Fruit fly (Drosophila melanogaster) whole organism, embryonic: ENCODE measurements around the gene Suv3.

Experiments used
- Ada2b ChIP-seq: fragments of 200-800 bp; sonication (Bioruptor generic); IDR thresholded peaks from 2 replicates; pipeline ENCODE4 v1.3.6; 2022; ENCODE audit warnings: missing biosample characterization, missing genetic modification characterization
- Antp ChIP-seq: fragments of 200-800 bp; sonication (Bioruptor generic); optimal IDR thresholded peaks from 3 replicates; lab custom pipeline; 2016; ENCODE audit warnings: missing biosample characterization, missing genetic modification characterization
- Bdp1 ChIP-seq: fragments of 200-800 bp; sonication (Bioruptor generic); optimal IDR thresholded peaks from 3 replicates; lab custom pipeline; 2016; ENCODE audit warnings: missing biosample characterization, missing genetic modification characterization
- BtbVII ChIP-seq: fragments of 200-800 bp; sonication (Bioruptor generic); optimal IDR thresholded peaks from 3 replicates; lab custom pipeline; 2017; ENCODE audit warnings: missing biosample characterization, mild to moderate bottlenecking, missing genetic modification characterization
- CG1024 ChIP-seq: fragments of 200-800 bp; sonication (Bioruptor generic); IDR thresholded peaks from 2 replicates; pipeline ENCODE4 v1.3.6; 2022; ENCODE audit warnings: missing biosample characterization, missing genetic modification characterization
- CG11695 ChIP-seq: fragments of 200-800 bp; sonication (Bioruptor generic); IDR thresholded peaks from 3 replicates; pipeline ENCODE4 v1.3.6; 2022; ENCODE audit warnings: missing biosample characterization, missing genetic modification characterization
- CG12071 ChIP-seq: fragments of 200-800 bp; sonication (Bioruptor generic); optimal IDR thresholded peaks from 3 replicates; lab custom pipeline; 2018; ENCODE audit warnings: missing biosample characterization, mild to moderate bottlenecking, missing genetic modification characterization
- CG12104 ChIP-seq: fragments of 200-800 bp; sonication (Bioruptor generic); optimal IDR thresholded peaks from 3 replicates; lab custom pipeline; 2016; ENCODE audit warnings: missing biosample characterization, missing genetic modification characterization
- CG13287 ChIP-seq: fragments of 200-800 bp; sonication (Bioruptor generic); IDR thresholded peaks from 2 replicates; pipeline ENCODE4 v1.3.6; 2022; ENCODE audit warnings: missing biosample characterization, missing genetic modification characterization; ENCODE audit not compliant: partially characterized antibody
- CG15011 ChIP-seq: fragments of 200-800 bp; sonication (Bioruptor generic); optimal IDR thresholded peaks from 3 replicates; lab custom pipeline; 2018; ENCODE audit warnings: missing biosample characterization, mild to moderate bottlenecking, missing genetic modification characterization
- CG1602 ChIP-seq: fragments of 200-800 bp; sonication (Bioruptor generic); optimal IDR thresholded peaks from 3 replicates; lab custom pipeline; 2016; ENCODE audit warnings: missing biosample characterization, missing genetic modification characterization
- CG1647 ChIP-seq: fragments of 200-800 bp; sonication (Bioruptor generic); optimal IDR thresholded peaks from 3 replicates; lab custom pipeline; 2016; ENCODE audit warnings: missing biosample characterization, missing genetic modification characterization
- CG16815 ChIP-seq: fragments of 200-800 bp; sonication (Bioruptor generic); optimal IDR thresholded peaks from 3 replicates; lab custom pipeline; 2017; ENCODE audit warnings: missing biosample characterization, mild to moderate bottlenecking, missing genetic modification characterization
- CG16863 ChIP-seq: fragments of 200-800 bp; sonication (Bioruptor generic); optimal IDR thresholded peaks from 3 replicates; lab custom pipeline; 2016; ENCODE audit warnings: missing biosample characterization, missing genetic modification characterization
- CG17186 ChIP-seq: fragments of 200-800 bp; sonication (Bioruptor generic); optimal IDR thresholded peaks from 3 replicates; lab custom pipeline; 2017; ENCODE audit warnings: missing biosample characterization, missing genetic modification reagents, missing genetic modification characterization
- CG17802 ChIP-seq: fragments of 200-800 bp; sonication (Bioruptor generic); optimal IDR thresholded peaks from 2 replicates; lab custom pipeline; 2018; ENCODE audit warnings: missing biosample characterization, mild to moderate bottlenecking, missing genetic modification characterization, moderate library complexity
- CG34376 ChIP-seq: fragments of 200-800 bp; sonication (Bioruptor generic); optimal IDR thresholded peaks from 2 replicates; lab custom pipeline; 2018; ENCODE audit warnings: missing biosample characterization, mild to moderate bottlenecking, missing genetic modification characterization
- CG3726 ChIP-seq: fragments of 200-800 bp; sonication (Bioruptor generic); IDR thresholded peaks from 3 replicates; pipeline ENCODE4, ENCODE4 v1.3.6; 2022; ENCODE audit warnings: missing biosample characterization, missing genetic modification characterization
- CG4424 ChIP-seq: fragments of 200-800 bp; sonication (Bioruptor generic); optimal IDR thresholded peaks from 3 replicates; lab custom pipeline; 2016; ENCODE audit warnings: missing biosample characterization, missing genetic modification characterization
- CG4854 ChIP-seq: fragments of 200-800 bp; sonication (Bioruptor generic); optimal IDR thresholded peaks from 2 replicates; lab custom pipeline; 2016; ENCODE audit warnings: missing biosample characterization, missing genetic modification characterization, inconsistent platforms
- CG7745 ChIP-seq: fragments of 200-800 bp; sonication (Bioruptor generic); optimal IDR thresholded peaks from 2 replicates; lab custom pipeline; 2018; ENCODE audit warnings: missing biosample characterization, mild to moderate bottlenecking, missing genetic modification characterization, moderate library complexity
- CG7987 ChIP-seq: fragments of 200-800 bp; sonication (Bioruptor generic); optimal IDR thresholded peaks from 2 replicates; lab custom pipeline; 2018; ENCODE audit warnings: missing biosample characterization, mild to moderate bottlenecking, missing genetic modification characterization, moderate library complexity
- D ChIP-seq, 2 experiments: fragments of 200-800 bp in 1 of 2; fragments of >200 bp in 1 of 2; sonication (Bioruptor generic) in 1 of 2; optimal IDR thresholded peaks; 2 replicates in 1 of 2; 3 replicates in 1 of 2; lab custom pipeline; 2017; ENCODE audit warnings: mild to moderate bottlenecking in 1 of 2, missing biosample characterization in 1 of 2, missing genetic modification characterization in 1 of 2, missing genetic modification reagents in 1 of 2
- Dad ChIP-seq: fragments of 200-800 bp; sonication (Bioruptor generic); optimal IDR thresholded peaks from 3 replicates; lab custom pipeline; 2016; ENCODE audit warnings: missing biosample characterization, missing genetic modification characterization
- Max ChIP-seq: fragments of 200-800 bp; sonication (Bioruptor generic); optimal IDR thresholded peaks from 2 replicates; lab custom pipeline; 2016; ENCODE audit warnings: missing biosample characterization, mild to moderate bottlenecking, missing genetic modification characterization
- Meics ChIP-seq: fragments of 200-800 bp; sonication (Bioruptor generic); optimal IDR thresholded peaks from 2 replicates; lab custom pipeline; 2017; ENCODE audit warnings: missing biosample characterization, mild to moderate bottlenecking, missing genetic modification characterization
- NC2α ChIP-seq: fragments of 200-800 bp; sonication (Bioruptor generic); optimal IDR thresholded peaks from 2 replicates; lab custom pipeline; 2016; ENCODE audit warnings: missing biosample characterization, missing genetic modification characterization
- NFAT ChIP-seq: fragments of 200-800 bp; sonication (Bioruptor generic); IDR thresholded peaks from 2 replicates; pipeline ENCODE4 v1.3.6; 2022; ENCODE audit warnings: missing biosample characterization, missing genetic modification characterization
- Rfx ChIP-seq: fragments of 200-800 bp; sonication (Bioruptor generic); IDR thresholded peaks from 2 replicates; pipeline ENCODE4 v1.3.6; 2022; ENCODE audit warnings: missing biosample characterization, missing genetic modification characterization
- Sin3A ChIP-seq: fragments of >200 bp; optimal IDR thresholded peaks from 2 replicates; lab custom pipeline; 2018
- bbx ChIP-seq: fragments of 200-800 bp; sonication (Bioruptor generic); IDR thresholded peaks from 2 replicates; pipeline ENCODE4 v1.3.6; 2022; ENCODE audit warnings: missing biosample characterization, missing genetic modification characterization; ENCODE audit not compliant: partially characterized antibody
- cg ChIP-seq: fragments of 200-800 bp; sonication (Bioruptor generic); optimal IDR thresholded peaks from 3 replicates; lab custom pipeline; 2019; ENCODE audit warnings: missing biosample characterization, mild to moderate bottlenecking, missing genetic modification characterization, moderate library complexity
- ewg ChIP-seq: fragments of 200-800 bp; sonication (Bioruptor generic); optimal IDR thresholded peaks from 3 replicates; lab custom pipeline; 2017; ENCODE audit warnings: mild to moderate bottlenecking, missing biosample characterization, missing genetic modification reagents, missing genetic modification characterization
- exex ChIP-seq: fragments of 200-800 bp; sonication (Bioruptor generic); optimal IDR thresholded peaks from 4 replicates; lab custom pipeline; 2018; ENCODE audit warnings: missing biosample characterization, mild to moderate bottlenecking, missing genetic modification characterization, moderate library complexity
- fd102C ChIP-seq: fragments of 200-800 bp; sonication (Bioruptor generic); optimal IDR thresholded peaks from 2 replicates; lab custom pipeline; 2018; ENCODE audit warnings: missing biosample characterization, mild to moderate bottlenecking, missing genetic modification characterization, moderate library complexity
- ftz-f1 ChIP-seq: fragments of 200-800 bp; sonication (Bioruptor generic); optimal IDR thresholded peaks from 2 replicates; lab custom pipeline; 2016; ENCODE audit warnings: missing biosample characterization, missing genetic modification characterization
- hb ChIP-seq: fragments of 200-800 bp; sonication (Bioruptor generic); IDR thresholded peaks from 3 replicates; pipeline ENCODE4 v1.3.6; 2022; ENCODE audit warnings: missing biosample characterization, missing genetic modification characterization; ENCODE audit not compliant: partially characterized antibody
- inv ChIP-seq: fragments of 200-800 bp; sonication (Bioruptor generic); IDR thresholded peaks from 2 replicates; pipeline ENCODE4 v1.3.6; 2022; ENCODE audit warnings: missing biosample characterization, missing genetic modification characterization; ENCODE audit not compliant: partially characterized antibody
- kni ChIP-seq: fragments of 200-800 bp; sonication (Bioruptor generic); optimal IDR thresholded peaks from 3 replicates; lab custom pipeline; 2017; ENCODE audit warnings: mild to moderate bottlenecking, missing biosample characterization, missing genetic modification reagents, missing genetic modification characterization
- schlank ChIP-seq: fragments of 200-800 bp; sonication (Bioruptor generic); optimal IDR thresholded peaks from 2 replicates; lab custom pipeline; 2018; ENCODE audit warnings: missing biosample characterization, mild to moderate bottlenecking, missing genetic modification characterization
- sob ChIP-seq: fragments of 200-800 bp; sonication (Bioruptor generic); IDR thresholded peaks from 2 replicates; pipeline ENCODE4 v1.3.6; 2022; ENCODE audit warnings: missing biosample characterization, missing genetic modification characterization
- trh ChIP-seq: fragments of 200-800 bp; sonication (Bioruptor generic); optimal IDR thresholded peaks from 2 replicates; lab custom pipeline; 2016; ENCODE audit warnings: missing biosample characterization, missing genetic modification characterization
- zen ChIP-seq: fragments of 200-800 bp; sonication (Bioruptor generic); optimal IDR thresholded peaks from 3 replicates; lab custom pipeline; 2018; ENCODE audit warnings: missing biosample characterization, mild to moderate bottlenecking, missing genetic modification characterization, moderate library complexity

The Suv3 gene

DNA sequence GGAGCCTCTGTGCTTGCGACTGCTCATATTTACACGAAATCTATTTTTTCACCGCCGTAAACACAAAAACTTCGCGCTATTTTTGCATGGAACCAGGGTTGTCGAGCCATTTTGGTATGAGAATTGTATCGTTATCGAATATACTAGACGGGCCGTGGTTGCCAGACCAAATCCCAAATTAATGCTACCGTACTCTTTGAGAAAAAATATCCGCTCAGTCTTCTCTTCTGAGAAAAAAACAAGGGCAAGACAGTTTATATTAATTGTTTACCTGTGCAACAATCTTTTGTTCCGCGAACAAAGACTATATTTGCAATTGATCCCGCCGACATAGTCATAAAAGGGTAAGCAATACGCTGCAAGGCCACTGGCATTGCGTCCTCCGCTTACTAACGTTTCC is 26.2 kb downstream of the Suv3 start, which contains the start of the genes Skp2 and CG1103 (continued):
- TF ChIP-seq Sin3A (lab: Kevin White, UChicago): peak; percentile 67
- peak; percentile 68 for TF ChIP-seq CG13287 (GFP tag; lab: Robert Waterston, UW)
- peak; percentile 1 for TF ChIP-seq CG34376
- no peak for TF ChIP-seq CG15011 (GFP tag; lab: Kevin White, UChicago)
- TF ChIP-seq Bdp1 (GFP tag; lab: Kevin White, UChicago): no peak
- TF ChIP-seq Rfx (GFP tag; lab: Robert Waterston, UW): no peak
- TF ChIP-seq CG16815 (GFP tag; lab: Kevin White, UChicago): no peak
- TF ChIP-seq CG7745 (tag; lab: Kevin White, UChicago): no peak
- TF ChIP-seq ewg (GFP tag; lab: Kevin White, UChicago): no peak
- TF ChIP-seq NFAT (GFP tag; lab: Robert Waterston, UW): no peak
- TF ChIP-seq bbx (GFP tag; lab: Robert Waterston, UW): peak; percentile 27; the same call in 1 of the 2 replicates
- TF ChIP-seq Max (GFP tag; lab: Kevin White, UChicago): no peak
- TF ChIP-seq trh: no peak
- no peak for TF ChIP-seq exex (tag; lab: Kevin White, UChicago)
- no peak for TF ChIP-seq schlank (tag; lab: Kevin White, UChicago)
- TF ChIP-seq CG12104: no peak
- no peak for TF ChIP-seq CG1602
- peak; percentile 83 for TF ChIP-seq ftz-f1 (GFP tag; lab: Kevin White, UChicago)
- no peak for TF ChIP-seq inv (GFP tag; lab: Robert Waterston, UW)
- no peak for TF ChIP-seq sob
- no peak for TF ChIP-seq hb (GFP tag; lab: Robert Waterston, UW)
- no peak for TF ChIP-seq cg (GFP tag; lab: Kevin White, UChicago)
- TF ChIP-seq CG4424 (GFP tag; lab: Kevin White, UChicago): no peak
- TF ChIP-seq BtbVII (GFP tag; lab: Kevin White, UChicago): no peak
- peak; percentile 13 for TF ChIP-seq CG17186
- no peak for TF ChIP-seq Meics
- TF ChIP-seq, all 482 proteins: peak for 86

DNA sequence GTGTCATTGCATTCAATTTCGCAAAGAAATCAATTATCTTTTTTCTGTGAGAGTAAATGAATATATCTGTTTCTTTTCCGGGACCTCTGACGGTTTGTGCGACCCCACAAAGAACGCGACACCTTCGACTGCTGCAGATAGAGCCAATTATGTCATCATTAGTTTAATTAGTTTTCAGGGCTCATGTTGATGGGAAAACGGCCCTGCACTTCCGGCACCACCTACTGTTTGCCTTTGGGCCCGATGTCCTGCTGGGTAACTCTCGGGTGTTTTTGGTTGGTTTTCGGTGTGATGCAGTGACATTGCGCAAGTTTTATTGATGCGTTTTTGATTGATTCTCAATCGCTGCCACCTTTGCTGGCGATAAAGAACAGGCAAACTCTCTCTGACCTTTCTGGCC is 28.8 kb downstream of the Suv3 start:
- TF ChIP-seq Ada2b (GFP tag; lab: Robert Waterston, UW): no peak
- no peak for TF ChIP-seq fd102C (GFP tag; lab: Kevin White, UChicago)
- peak; percentile 81 for TF ChIP-seq zen
- TF ChIP-seq CG4854: no peak
- TF ChIP-seq kni (GFP tag; lab: Kevin White, UChicago): no peak
- TF ChIP-seq CG17802 (tag; lab: Kevin White, UChicago): no peak
- no peak for TF ChIP-seq CG7987 (GFP tag; lab: Kevin White, UChicago)
- TF ChIP-seq CG3726 (GFP tag; lab: Robert Waterston, UW): no peak
- no peak for TF ChIP-seq CG1647 (GFP tag; lab: Kevin White, UChicago)
- no peak for TF ChIP-seq CG12071 (GFP tag; lab: Kevin White, UChicago)
- TF ChIP-seq CG16863 (GFP tag; lab: Kevin White, UChicago): no peak
- no peak for TF ChIP-seq Dad (GFP tag; lab: Kevin White, UChicago)
- TF ChIP-seq Antp: no peak
- peak; percentile 80 for TF ChIP-seq D (optimal IDR thresholded peaks at IDR 0.05; lab: Kevin White, UChicago)
- no peak for TF ChIP-seq D (GFP tag; optimal IDR thresholded peaks at IDR 0.05; lab: Kevin White, UChicago)
- no peak for TF ChIP-seq CG1024 (GFP tag; lab: Robert Waterston, UW)
- TF ChIP-seq NC2α (GFP tag; lab: Kevin White, UChicago): no peak
- no peak for TF ChIP-seq CG11695 (GFP tag; lab: Robert Waterston, UW)
